Worm (Caenorhabditis elegans) whole organism, young adult: ENCODE measurements around the gene skpo-1.

Experiments used
- B0019.2 ChIP-seq: fragments of 200-800 bp; sonication (Bioruptor generic); conservative IDR thresholded peaks from 2 replicates; pipeline ENCODE4 v1.3.6; 2022; ENCODE audit warnings: missing genetic modification reagents, missing genetic modification characterization, missing compliant biosample characterization
- B0261.1 ChIP-seq: sonication (generic microtip); optimal IDR thresholded peaks from 2 replicates; lab custom pipeline; 2016; ENCODE audit warnings: mild to moderate bottlenecking, missing genetic modification characterization, moderate library complexity, missing compliant biosample characterization
- B0336.3 ChIP-seq: fragments of 200-800 bp; sonication (Bioruptor generic); IDR thresholded peaks from 2 replicates; pipeline ENCODE4 v1.3.6; 2022; ENCODE audit warnings: missing genetic modification characterization, missing compliant biosample characterization
- C06A6.2 ChIP-seq: fragments of 200-800 bp; sonication (Bioruptor generic); conservative IDR thresholded peaks from 2 replicates; pipeline ENCODE4 v1.3.6; 2022; ENCODE audit warnings: missing genetic modification characterization, missing compliant biosample characterization
- C17E4.6 ChIP-seq: fragments of 200-800 bp; sonication (Bioruptor generic); IDR thresholded peaks from 2 replicates; pipeline ENCODE4 v1.3.6; 2022; ENCODE audit warnings: missing genetic modification reagents, missing genetic modification characterization, missing compliant biosample characterization
- F37B4.10 ChIP-seq: fragments of 200-800 bp; sonication (Bioruptor generic); IDR thresholded peaks from 2 replicates; pipeline ENCODE4 v1.3.6; 2022; ENCODE audit warnings: missing genetic modification characterization, missing compliant biosample characterization
- F55B11.4 ChIP-seq: sonication (generic microtip); optimal IDR thresholded peaks from 2 replicates; lab custom pipeline; 2016; ENCODE audit warnings: missing compliant biosample characterization, missing genetic modification characterization, borderline replicate concordance; ENCODE audit not compliant: insufficient read depth
- F57A8.1 ChIP-seq: fragments of 200-800 bp; sonication (Bioruptor generic); optimal IDR thresholded peaks from 2 replicates; lab custom pipeline; 2018; ENCODE audit warnings: mild to moderate bottlenecking, missing genetic modification characterization, moderate library complexity, missing compliant biosample characterization
- K12H6.12 ChIP-seq: fragments of 200-800 bp; sonication (Bioruptor generic); optimal IDR thresholded peaks from 2 replicates; lab custom pipeline; 2018; ENCODE audit warnings: mild to moderate bottlenecking, missing genetic modification characterization, missing compliant biosample characterization
- Y53F4B.3 ChIP-seq: fragments of 200-800 bp; sonication (Bioruptor generic); IDR thresholded peaks from 2 replicates; pipeline ENCODE4 v1.3.6; 2022; ENCODE audit warnings: missing genetic modification reagents, missing genetic modification characterization, missing compliant biosample characterization
- Y53G8AR.9 ChIP-seq: fragments of 200-800 bp; sonication (Bioruptor generic); conservative IDR thresholded peaks from 2 replicates; pipeline ENCODE4 v1.3.6; 2022; ENCODE audit warnings: missing genetic modification reagents, missing genetic modification characterization, missing compliant biosample characterization
- Y67H2A.10 ChIP-seq: fragments of 200-800 bp; sonication (Bioruptor generic); conservative IDR thresholded peaks from 2 replicates; pipeline ENCODE4 v1.3.6; 2022; ENCODE audit warnings: missing genetic modification reagents, missing genetic modification characterization, missing compliant biosample characterization
- Y95B8A.8 ChIP-seq: fragments of 200-800 bp; sonication (Bioruptor generic); IDR thresholded peaks from 2 replicates; pipeline ENCODE4 v1.3.6; 2022; ENCODE audit warnings: missing genetic modification reagents, missing genetic modification characterization, missing compliant biosample characterization
- ama-1 ChIP-seq, 3 experiments: fragments of 150-350 bp in 1 of 3; sonication (generic microtip) in 2 of 3; optimal IDR thresholded peaks; 2 replicates each; lab custom pipeline; 2014 to 2018; ENCODE audit warnings: missing biosample characterization in 2 of 3, missing genetic modification characterization in 2 of 3, missing genetic modification reagents in 2 of 3
- aptf-2 ChIP-seq: fragments of 200-800 bp; sonication (Bioruptor generic); conservative IDR thresholded peaks from 2 replicates; pipeline ENCODE4 v1.3.6; 2022; ENCODE audit warnings: missing genetic modification reagents, missing genetic modification characterization, missing compliant biosample characterization
- atf-7 ChIP-seq: sonication (generic microtip); optimal IDR thresholded peaks from 2 replicates; lab custom pipeline; 2017; ENCODE audit warnings: mild to moderate bottlenecking, missing genetic modification characterization, missing compliant biosample characterization
- attf-3 ChIP-seq: fragments of 200-800 bp; sonication (Bioruptor generic); conservative IDR thresholded peaks from 2 replicates; pipeline ENCODE4 v1.3.6; 2022; ENCODE audit warnings: missing genetic modification reagents, missing genetic modification characterization, missing compliant biosample characterization
- bed-1 ChIP-seq: fragments of 200-800 bp; sonication (Bioruptor generic); IDR thresholded peaks from 2 replicates; pipeline ENCODE4 v1.3.6; 2022; ENCODE audit warnings: missing genetic modification reagents, missing genetic modification characterization, missing compliant biosample characterization
- ccch-3 ChIP-seq: fragments of 200-800 bp; sonication (Bioruptor generic); optimal IDR thresholded peaks from 2 replicates; lab custom pipeline; 2018; ENCODE audit warnings: mild to moderate bottlenecking, missing genetic modification characterization, missing compliant biosample characterization
- cebp-2 ChIP-seq: fragments of 200-800 bp; sonication (Bioruptor generic); IDR thresholded peaks from 2 replicates; pipeline ENCODE4 v1.3.6; 2022; ENCODE audit warnings: missing genetic modification characterization, missing compliant biosample characterization
- ceh-40 ChIP-seq: fragments of 200-800 bp; sonication (Bioruptor generic); IDR thresholded peaks from 2 replicates; pipeline ENCODE4 v1.3.6; 2022; ENCODE audit warnings: missing genetic modification characterization, missing compliant biosample characterization
- ceh-79 ChIP-seq: sonication (generic microtip); optimal IDR thresholded peaks from 2 replicates; lab custom pipeline; 2017; ENCODE audit warnings: mild to moderate bottlenecking, missing genetic modification characterization, missing compliant biosample characterization
- ets-4 ChIP-seq: fragments of 200-800 bp; sonication (Bioruptor generic); optimal IDR thresholded peaks from 2 replicates; lab custom pipeline; 2018; ENCODE audit warnings: mild to moderate bottlenecking, missing genetic modification characterization, missing compliant biosample characterization
- let-526 ChIP-seq: fragments of 200-800 bp; sonication (Bioruptor generic); IDR thresholded peaks from 2 replicates; pipeline ENCODE4 v1.3.6; 2022; ENCODE audit warnings: missing genetic modification reagents, missing genetic modification characterization, missing compliant biosample characterization
- lin-35 ChIP-seq, 3 experiments: fragments of 150-350 bp in 2 of 3; sonication (generic microtip) in 1 of 3; optimal IDR thresholded peaks; 2 replicates each; lab custom pipeline; 2014 to 2018; ENCODE audit warnings: missing biosample characterization in 3 of 3, missing genetic modification characterization in 3 of 3, missing genetic modification reagents in 3 of 3
- lin-40 ChIP-seq: sonication (generic microtip); optimal IDR thresholded peaks from 2 replicates; lab custom pipeline; 2016; ENCODE audit warnings: missing genetic modification characterization, mild to moderate bottlenecking, missing compliant biosample characterization, missing genotype, missing genetic modification reagents
- nfyb-1 ChIP-seq: fragments of 200-800 bp; sonication (Bioruptor generic); IDR thresholded peaks from 2 replicates; pipeline ENCODE4 v1.3.6; 2022; ENCODE audit warnings: missing genetic modification reagents, missing genetic modification characterization, missing compliant biosample characterization
- nhr-80 ChIP-seq: sonication (generic microtip); optimal IDR thresholded peaks from 2 replicates; lab custom pipeline; 2016; ENCODE audit warnings: missing genetic modification characterization, missing compliant biosample characterization
- pha-4 ChIP-seq: fragments of 150-350 bp; sonication (generic microtip); optimal IDR thresholded peaks from 2 replicates; lab custom pipeline; 2014; ENCODE audit warnings: missing biosample characterization, missing genetic modification reagents, missing genetic modification characterization
- rcor-1 ChIP-seq: fragments of 200-800 bp; sonication (Bioruptor generic); IDR thresholded peaks from 2 replicates; pipeline ENCODE4 v1.3.6; 2022; ENCODE audit warnings: missing genetic modification reagents, missing genetic modification characterization, missing compliant biosample characterization
- sdz-38 ChIP-seq: sonication (generic microtip); optimal IDR thresholded peaks from 2 replicates; lab custom pipeline; 2016; ENCODE audit warnings: missing genotype, missing genetic modification characterization, missing compliant biosample characterization
- sea-2 ChIP-seq: fragments of 200-800 bp; sonication (Bioruptor generic); IDR thresholded peaks from 2 replicates; pipeline ENCODE4 v1.3.6; 2022; ENCODE audit warnings: missing genetic modification characterization, missing compliant biosample characterization
- snpc-1.3 ChIP-seq: sonication (generic microtip); optimal IDR thresholded peaks from 2 replicates; lab custom pipeline; 2017; ENCODE audit warnings: missing genetic modification characterization, mild to moderate bottlenecking, missing compliant biosample characterization, antibody characterized with exemption, moderate library complexity, missing genotype, missing genetic modification reagents; ENCODE audit not compliant: insufficient read depth
- tlf-1 ChIP-seq: fragments of 200-800 bp; sonication (Bioruptor generic); optimal IDR thresholded peaks from 2 replicates; lab custom pipeline; 2018; ENCODE audit warnings: mild to moderate bottlenecking, missing genetic modification characterization, missing compliant biosample characterization
- unc-62 ChIP-seq: fragments of 150-350 bp; optimal IDR thresholded peaks from 2 replicates; lab custom pipeline; 2014; ENCODE audit warnings: missing biosample characterization, missing genetic modification reagents, missing genetic modification characterization
- xnd-1 ChIP-seq: sonication (generic microtip); optimal IDR thresholded peaks from 2 replicates; lab custom pipeline; 2016; ENCODE audit warnings: missing genotype, missing genetic modification reagents, missing genetic modification characterization, missing compliant biosample characterization
- ztf-22 ChIP-seq: fragments of 200-800 bp; sonication (Bioruptor generic); optimal IDR thresholded peaks from 2 replicates; lab custom pipeline; 2018; ENCODE audit warnings: mild to moderate bottlenecking, missing genetic modification characterization, moderate library complexity, missing compliant biosample characterization

The skpo-1 gene

ce11 chrII:8385561-8385960, 19.1 kb downstream of the skpo-1 start:
- TF ChIP-seq ceh-79: no peak
- peak; percentile 6 for TF ChIP-seq nhr-80
- TF ChIP-seq, all 124 proteins: peak for 1

ce11 chrII:8384344-8384743, 20.3 kb downstream of the skpo-1 start:
- TF ChIP-seq Y95B8A.8 (GFP tag; lab: Robert Waterston, UW) (no peak), atf-7 (tag; lab: Kevin White, UChicago) (peak; percentile 9), nhr-80 (peak; percentile 93)

ce11 chrII:8382880-8383279, 21.8 kb downstream of the skpo-1 start:
- TF ChIP-seq pha-4 (peak; percentile 83), unc-62 (GFP tag; lab: Kevin White, UChicago) (peak; percentile 57), ceh-40 (GFP tag; lab: Robert Waterston, UW) (no peak), xnd-1 (tag; lab: Kevin White, UChicago) (no peak), nhr-80 (peak; percentile 89), B0261.1 (tag; lab: Kevin White, UChicago) (no peak), F37B4.10 (GFP tag; lab: Robert Waterston, UW) (no peak), atf-7 (tag; lab: Kevin White, UChicago) (peak; percentile 78), ztf-22 (GFP tag; lab: Kevin White, UChicago) (peak; percentile 34), tlf-1 (GFP tag; lab: Kevin White, UChicago) (no peak), ama-1 (optimal IDR thresholded peaks at IDR 0.05; lab: Kevin White, UChicago) (no peak), ama-1 (GFP tag; optimal IDR thresholded peaks at IDR 0.05; lab: Kevin White, UChicago) (no peak)

- TF ChIP-seq Y53F4B.3 (no peak), F55B11.4 (no peak), C06A6.2 (GFP tag; lab: Robert Waterston, UW) (no peak), snpc-1.3 (no peak), Y53G8AR.9 (GFP tag; lab: Robert Waterston, UW) (no peak)
Observed at ce11 chrII:8381197-8381596, 23.5 kb downstream of the skpo-1 start, which contains the start of gene F49E12.12. Gene F49E12.12, plus strand, starts transcription at chrII:8381497.

- TF ChIP-seq aptf-2 (no peak), K12H6.12 (tag; lab: Kevin White, UChicago) (no peak), sea-2 (GFP tag; lab: Robert Waterston, UW) (no peak), C17E4.6 (GFP tag; lab: Robert Waterston, UW) (no peak)
Observed at ce11 chrII:8380188-8380587, 24.5 kb downstream of the skpo-1 start.

- TF ChIP-seq lin-40 (no peak), rcor-1 (no peak)
Observed at ce11 chrII:8377722-8378121, 26.9 kb downstream of the skpo-1 start.

- no peak for TF ChIP-seq sdz-38 (tag; lab: Kevin White, UChicago)
- TF ChIP-seq Y67H2A.10 (GFP tag; lab: Robert Waterston, UW): no peak
- no peak for TF ChIP-seq F57A8.1 (GFP tag; lab: Kevin White, UChicago)
- TF ChIP-seq bed-1 (GFP tag; lab: Robert Waterston, UW): no peak
- TF ChIP-seq B0019.2 (GFP tag; lab: Robert Waterston, UW): no peak
- no peak for TF ChIP-seq K12H6.12 (tag; lab: Kevin White, UChicago)
- TF ChIP-seq atf-7 (tag; lab: Kevin White, UChicago): no peak
- TF ChIP-seq ets-4 (GFP tag; lab: Kevin White, UChicago): no peak
- no peak for TF ChIP-seq cebp-2
- TF ChIP-seq let-526: no peak
- no peak for TF ChIP-seq attf-3
- no peak for TF ChIP-seq lin-35 (GFP tag; optimal IDR thresholded peaks at IDR 0.05; lab: Kevin White, UChicago)
- no peak for TF ChIP-seq B0336.3 (GFP tag; lab: Robert Waterston, UW)
- no peak for TF ChIP-seq nfyb-1 (GFP tag; lab: Robert Waterston, UW)
- TF ChIP-seq ccch-3: no peak
Observed at ce11 chrII:8370194-8370593, 34.5 kb downstream of the skpo-1 start.
